Worm (Caenorhabditis elegans): Measurements from ENCODE around the gene acs-20.

- no peak for TF ChIP-seq nhr-11 (tag; optimal IDR thresholded peaks at IDR 0.05)
- TF ChIP-seq snpc-4 (tag; optimal IDR thresholded peaks at IDR 0.05): no peak
- TF ChIP-seq ceh-82 (tag; optimal IDR thresholded peaks at IDR 0.05): no peak
- no peak for TF ChIP-seq dmd-4 (tag; optimal IDR thresholded peaks at IDR 0.05)
- TF ChIP-seq ztf-11 (tag; optimal IDR thresholded peaks at IDR 0.05): no peak
- no peak for TF ChIP-seq ZK546.5 (tag; optimal IDR thresholded peaks at IDR 0.05)
- no peak for TF ChIP-seq nhr-237 (tag; optimal IDR thresholded peaks at IDR 0.05)
- no peak for TF ChIP-seq ama-1 (optimal IDR thresholded peaks at IDR 0.05)
- no peak for TF ChIP-seq mdl-1 (tag; optimal IDR thresholded peaks at IDR 0.05)
These were observed 20.8 kb upstream of the acs-20 start for ce11 chrIV:12419291-12419690.

All from whole organism, L2 larva.